Worm (Caenorhabditis elegans) whole organism, L1 larva: ENCODE data around the gene fip-5.

Experiments
- C34B4.2 ChIP-seq: sonication (generic microtip); optimal IDR thresholded peaks from 2 replicates; lab custom pipeline; 2017; ENCODE audit warnings: mild to moderate bottlenecking, missing genetic modification characterization, missing compliant biosample characterization
- egl-27 ChIP-seq, 2 experiments: fragments of 150-350 bp in 1 of 2; sonication (generic microtip); optimal IDR thresholded peaks; 3 replicates each; lab custom pipeline; 2017 to 2018; ENCODE audit warnings: missing biosample characterization in 2 of 2, missing genetic modification characterization in 2 of 2, missing genetic modification reagents in 2 of 2
- fkh-4 ChIP-seq: sonication (generic microtip); optimal IDR thresholded peaks from 2 replicates; lab custom pipeline; 2016; ENCODE audit warnings: missing compliant biosample characterization, missing genetic modification characterization, borderline replicate concordance
- lin-35 ChIP-seq, 2 experiments: fragments of 150-350 bp; optimal IDR thresholded peaks; 2 replicates each; lab custom pipeline; 2014; ENCODE audit warnings: missing biosample characterization in 2 of 2, missing genetic modification characterization in 2 of 2, missing genetic modification reagents in 2 of 2
- mdl-1 ChIP-seq, 2 experiments: fragments of 150-350 bp; optimal IDR thresholded peaks; 2 replicates each; lab custom pipeline; 2014 to 2017; ENCODE audit warnings: missing biosample characterization in 2 of 2, missing genetic modification characterization in 2 of 2, inconsistent platforms in 1 of 2
- nhr-47 ChIP-seq: sonication (generic microtip); optimal IDR thresholded peaks from 2 replicates; lab custom pipeline; 2016; ENCODE audit warnings: mild to moderate bottlenecking, missing genetic modification characterization, moderate library complexity, missing compliant biosample characterization
- tbx-2 ChIP-seq: sonication (generic microtip); optimal IDR thresholded peaks from 2 replicates; lab custom pipeline; 2016; ENCODE audit warnings: missing genetic modification characterization, missing compliant biosample characterization
- unc-30 ChIP-seq: sonication (generic microtip); optimal IDR thresholded peaks from 2 replicates; lab custom pipeline; 2017; ENCODE audit warnings: missing biosample characterization, missing genetic modification characterization

- TF ChIP-seq C34B4.2: no peak
- TF ChIP-seq nhr-47 (tag; lab: Kevin White, UChicago): no peak
- no peak for TF ChIP-seq mdl-1 (tag; optimal IDR thresholded peaks at IDR 0.05; lab: Kevin White, UChicago)
- TF ChIP-seq fkh-4: no peak
- TF ChIP-seq unc-30 (tag; lab: Kevin White, UChicago): no peak
- TF ChIP-seq tbx-2 (tag; lab: Kevin White, UChicago): no peak
- TF ChIP-seq lin-35 (GFP tag; optimal IDR thresholded peaks at IDR 0.05; lab: Kevin White, UChicago): no peak
- no peak for TF ChIP-seq egl-27 (tag; optimal IDR thresholded peaks at IDR 0.05; lab: Kevin White, UChicago)
Observed at ce11 chrX:10297410-10297809, 5.1 kb upstream of the fip-5 start.
